Worm (Caenorhabditis elegans) whole organism, L1 larva: ENCODE data around the gene dsh-1.

Experiments used
- fos-1 ChIP-seq: fragments of 150-350 bp; optimal IDR thresholded peaks from 2 replicates; lab custom pipeline; 2014; ENCODE audit warnings: missing biosample characterization, missing genetic modification characterization
- nhr-28 ChIP-seq: fragments of 150-350 bp; optimal IDR thresholded peaks from 2 replicates; lab custom pipeline; 2014; ENCODE audit warnings: missing biosample characterization, missing genetic modification characterization
- pqm-1 ChIP-seq: sonication (generic microtip); optimal IDR thresholded peaks from 3 replicates; lab custom pipeline; 2017; ENCODE audit warnings: missing biosample characterization, missing genetic modification characterization

DNA sequence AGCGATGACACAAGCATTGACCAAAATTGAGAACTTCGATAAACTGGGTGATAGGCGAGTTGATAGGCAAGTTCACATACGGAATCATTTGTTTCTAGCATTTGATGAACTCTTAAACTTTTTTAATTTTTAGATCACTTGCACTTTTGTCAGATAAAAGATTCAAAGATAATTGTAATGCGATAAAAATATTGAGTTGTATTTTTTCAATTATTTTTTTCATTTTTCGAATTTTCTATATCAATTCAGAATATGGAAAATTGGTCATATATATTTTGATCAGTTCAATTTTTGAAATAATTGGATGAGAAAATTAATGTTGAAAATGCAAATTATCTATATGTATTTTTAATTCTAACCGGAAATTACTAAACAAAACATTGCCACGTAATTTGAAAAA is 58.4 kb downstream of the dsh-1 start, which contains the start of gene srb-3:
- no peak for TF ChIP-seq pqm-1 (tag; lab: Kevin White, UChicago)
- no peak for TF ChIP-seq nhr-28
- no peak for TF ChIP-seq fos-1
